Fruit fly (Drosophila melanogaster): ENCODE results near the gene hyx.

Gene hyx

DNA sequence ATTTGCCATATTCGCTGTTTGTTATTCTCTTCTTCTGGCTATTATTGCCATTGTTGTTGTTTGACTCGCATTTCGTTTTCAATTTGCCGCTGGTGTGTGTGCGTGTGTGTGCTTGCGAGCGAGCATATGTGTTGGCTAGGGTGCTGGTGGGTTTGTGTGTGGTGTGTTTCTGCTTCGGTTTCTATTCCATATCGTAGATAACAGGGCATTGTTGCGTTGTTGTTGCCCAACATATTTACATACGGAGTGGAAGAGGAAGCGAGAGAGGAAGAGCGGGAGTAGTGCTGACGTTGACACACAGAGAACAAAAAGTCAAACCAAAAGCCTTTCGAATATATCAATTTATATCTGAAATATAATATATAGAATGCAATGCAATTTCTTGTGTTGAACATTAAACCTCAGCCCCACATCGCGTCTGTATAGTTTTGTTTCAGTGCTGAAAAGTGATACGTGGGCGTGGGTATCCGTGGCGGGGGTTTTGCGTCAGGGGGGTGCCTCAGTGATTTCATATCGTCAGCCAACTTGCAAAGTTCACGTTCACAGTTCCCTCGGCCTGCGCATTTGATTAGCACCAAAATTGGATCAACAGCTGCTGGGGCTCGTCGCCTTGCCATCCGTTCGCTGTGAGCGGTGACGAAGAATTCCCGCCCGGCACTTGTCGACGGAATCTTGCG is 16.0 kb downstream of the hyx start (continued):
- TF ChIP-seq CG2875 (GFP tag; optimal IDR thresholded peaks at IDR 0.05), result peak; percentile 40
- no peak for TF ChIP-seq pnt (GFP tag; optimal IDR thresholded peaks at IDR 0.05)
- peak; percentile 3 for TF ChIP-seq CG2202 (tag; optimal IDR thresholded peaks at IDR 0.05)
- peak; percentile 11 for TF ChIP-seq CG13123 (GFP tag; optimal IDR thresholded peaks at IDR 0.05)
- no peak for TF ChIP-seq E2f2 (GFP tag; IDR thresholded peaks at IDR 0.05)
- peak; percentile 49 for TF ChIP-seq wek (GFP tag; optimal IDR thresholded peaks at IDR 0.05)
- peak; percentile 51 for TF ChIP-seq CoRest (tag; optimal IDR thresholded peaks at IDR 0.05)
- peak; percentile 41 for TF ChIP-seq CG10267 (tag; optimal IDR thresholded peaks at IDR 0.05)
- TF ChIP-seq CG32532 (GFP tag; IDR thresholded peaks at IDR 0.05), result no peak
- no peak for TF ChIP-seq chn (GFP tag; optimal IDR thresholded peaks at IDR 0.05)
- no peak for TF ChIP-seq repo (GFP tag; optimal IDR thresholded peaks at IDR 0.05)
- no peak for TF ChIP-seq zfh1 (GFP tag; IDR thresholded peaks at IDR 0.05)
- no peak for TF ChIP-seq CG2129 (GFP tag; IDR thresholded peaks at IDR 0.05; ENCODE audit: partially characterized antibody)
- peak; percentile 67 for TF ChIP-seq CG2120 (GFP tag; optimal IDR thresholded peaks at IDR 0.05)
- no peak for TF ChIP-seq CG42726 (GFP tag; IDR thresholded peaks at IDR 0.05; ENCODE audit: partially characterized antibody)
- peak; percentile 71 for TF ChIP-seq CG10209 (GFP tag; optimal IDR thresholded peaks at IDR 0.05)
- peak; percentile 22 for TF ChIP-seq tin (GFP tag; optimal IDR thresholded peaks at IDR 0.05)
- peak; percentile 81 for TF ChIP-seq Ets65A (GFP tag)
- no peak for TF ChIP-seq pho (GFP tag; optimal IDR thresholded peaks at IDR 0.05)
- TF ChIP-seq ERR (GFP tag; optimal IDR thresholded peaks at IDR 0.05), result no peak
- TF ChIP-seq cwo (GFP tag; optimal IDR thresholded peaks at IDR 0.05), result peak; percentile 58
- peak; percentile 70 for TF ChIP-seq CG2712 (tag; optimal IDR thresholded peaks at IDR 0.05)
- TF ChIP-seq CG8089 (GFP tag; optimal IDR thresholded peaks at IDR 0.05), result no peak
- TF ChIP-seq tap (tag; optimal IDR thresholded peaks at IDR 0.05), result peak; percentile 51
- peak; percentile 8 for TF ChIP-seq CG1602 (GFP tag; optimal IDR thresholded peaks at IDR 0.05)
- no peak for TF ChIP-seq YL-1 (GFP tag; optimal IDR thresholded peaks at IDR 0.05)
- no peak for TF ChIP-seq pb (GFP tag; optimal IDR thresholded peaks at IDR 0.05)
- peak; percentile 51 for TF ChIP-seq CG18262 (tag; optimal IDR thresholded peaks at IDR 0.05)
- no peak for TF ChIP-seq tgo (GFP tag; IDR thresholded peaks at IDR 0.05)
- peak; percentile 85 for TF ChIP-seq Hmr (GFP tag; optimal IDR thresholded peaks at IDR 0.05)
- peak; percentile 34 for TF ChIP-seq nmo (GFP tag; optimal IDR thresholded peaks at IDR 0.05)
- peak; percentile 46 for TF ChIP-seq CG15601 (tag; optimal IDR thresholded peaks at IDR 0.05)
- TF ChIP-seq ac (GFP tag; optimal IDR thresholded peaks at IDR 0.05), result no peak
- peak; percentile 72 for TF ChIP-seq CrebB (tag; optimal IDR thresholded peaks at IDR 0.05)
- TF ChIP-seq ci (GFP tag; IDR thresholded peaks at IDR 0.05), result no peak
- TF ChIP-seq croc (GFP tag; conservative IDR thresholded peaks at IDR 0.05), result peak; percentile 33; the same call in 2 of the 3 replicates
- TF ChIP-seq bbx (GFP tag; IDR thresholded peaks at IDR 0.05; ENCODE audit: partially characterized antibody), result no peak
- TF ChIP-seq CG3838 (GFP tag; optimal IDR thresholded peaks at IDR 0.05), result peak; percentile 3
- TF ChIP-seq Hsf (GFP tag; optimal IDR thresholded peaks at IDR 0.05), result peak; percentile 54
- TF ChIP-seq CG10979 (tag; optimal IDR thresholded peaks at IDR 0.05), result peak; percentile 66
- peak; percentile 78 for TF ChIP-seq CG15514 (GFP tag; optimal IDR thresholded peaks at IDR 0.05)
- no peak for TF ChIP-seq CG10274 (GFP tag; optimal IDR thresholded peaks at IDR 0.05)
- TF ChIP-seq nom (GFP tag; optimal IDR thresholded peaks at IDR 0.05), result peak; percentile 0
- peak; percentile 94 for TF ChIP-seq CG12769 (tag; optimal IDR thresholded peaks at IDR 0.05)
- TF ChIP-seq Dref (GFP tag; IDR thresholded peaks at IDR 0.05), result no peak
- no peak for TF ChIP-seq Aef1 (GFP tag; IDR thresholded peaks at IDR 0.05)
- TF ChIP-seq CG13894 (tag; optimal IDR thresholded peaks at IDR 0.05), result peak; percentile 47
- TF ChIP-seq maf-S (GFP tag; optimal IDR thresholded peaks at IDR 0.05), result no peak
- TF ChIP-seq CG13424 (tag; optimal IDR thresholded peaks at IDR 0.05), result peak; percentile 75
